6 worm cellular contexts compared by ENCODE assay signal in genomic region chrV:16594514-16594913, ce11.
TF ChIP-seq lines count a peak whose summit lies in the region.

No protein-coding gene starts in this region.

TF ChIP-seq in whole organism, L1 larva, 84 proteins besides CTCF, POLR2A, EP300 and RAD21:
- no peak for TF ChIP-seq C34B4.2 (tag; optimal IDR thresholded peaks at IDR 0.05; lab: Kevin White, UChicago)
- TF ChIP-seq lin-15B (tag; optimal IDR thresholded peaks at IDR 0.05; lab: Kevin White, UChicago), result no peak
- TF ChIP-seq nhr-19 (GFP tag; conservative IDR thresholded peaks at IDR 0.05; lab: Robert Waterston, UW), result peak; percentile 48
- peak; percentile 16 for TF ChIP-seq lsy-2 (tag; optimal IDR thresholded peaks at IDR 0.05; lab: Kevin White, UChicago)
- TF ChIP-seq lir-3 (tag; optimal IDR thresholded peaks at IDR 0.05; lab: Kevin White, UChicago; ENCODE audit: poor library complexity), result peak; percentile 12
- peak; percentile 41 for TF ChIP-seq lin-14 (GFP tag; optimal IDR thresholded peaks at IDR 0.05; lab: Kevin White, UChicago)
- peak; percentile 60 for TF ChIP-seq nhr-71 (tag; optimal IDR thresholded peaks at IDR 0.05; lab: Kevin White, UChicago)
- no peak for TF ChIP-seq unc-98 (GFP tag; IDR thresholded peaks at IDR 0.05; lab: Robert Waterston, UW)
- peak; percentile 30 for TF ChIP-seq snu-23 (GFP tag; optimal IDR thresholded peaks at IDR 0.05; lab: Kevin White, UChicago)
- TF ChIP-seq elt-3 (tag; optimal IDR thresholded peaks at IDR 0.05; lab: Kevin White, UChicago), result peak in 1 of 6 experiments; percentile 47
- peak; percentile 24 for TF ChIP-seq blmp-1 (tag; optimal IDR thresholded peaks at IDR 0.05; lab: Kevin White, UChicago)
- peak; percentile 68 for TF ChIP-seq rnt-1 (tag; optimal IDR thresholded peaks at IDR 0.05; lab: Kevin White, UChicago)
TF ChIP-seq in whole organism, L1 larva: peak in this region for 9.

TF ChIP-seq in whole organism, L2 larva, 48 proteins besides CTCF, POLR2A, EP300 and RAD21:
- no peak for TF ChIP-seq nhr-77 (tag; optimal IDR thresholded peaks at IDR 0.05; lab: Kevin White, UChicago)
- TF ChIP-seq sma-3 (GFP tag; optimal IDR thresholded peaks at IDR 0.05; lab: Kevin White, UChicago), result no peak
- peak; percentile 14 for TF ChIP-seq sma-9 (GFP tag; optimal IDR thresholded peaks at IDR 0.05; lab: Kevin White, UChicago)
- TF ChIP-seq sma-9 (tag; optimal IDR thresholded peaks at IDR 0.05; lab: Kevin White, UChicago), result no peak
- TF ChIP-seq nhr-129 (tag; optimal IDR thresholded peaks at IDR 0.05; lab: Kevin White, UChicago), result peak; percentile 50
- peak; percentile 7 for TF ChIP-seq ztf-4 (tag; optimal IDR thresholded peaks at IDR 0.05; lab: Kevin White, UChicago)
- TF ChIP-seq C34F6.9 (tag; optimal IDR thresholded peaks at IDR 0.05; lab: Kevin White, UChicago), result peak; percentile 11
TF ChIP-seq in whole organism, L2 larva: peak in this region for 4.

TF ChIP-seq in whole organism, L3 larva, 47 proteins besides CTCF, POLR2A, EP300 and RAD21:
- TF ChIP-seq nfya-1 (tag; optimal IDR thresholded peaks at IDR 0.05; lab: Kevin White, UChicago; ENCODE audit: insufficient read depth) (peak; percentile 5), nhr-43 (tag; optimal IDR thresholded peaks at IDR 0.05; lab: Kevin White, UChicago; ENCODE audit: poor library complexity, severe bottlenecking) (peak; percentile 53), ama-1 (optimal IDR thresholded peaks at IDR 0.05; lab: Kevin White, UChicago) (peak; percentile 42), nhr-25 (tag; optimal IDR thresholded peaks at IDR 0.05; lab: Kevin White, UChicago) (no peak), fkh-2 (tag; optimal IDR thresholded peaks at IDR 0.05; lab: Kevin White, UChicago) (no peak), ceh-28 (tag; optimal IDR thresholded peaks at IDR 0.05; lab: Kevin White, UChicago) (peak; percentile 7)

TF ChIP-seq in whole organism, L4 larva, 104 proteins besides CTCF, POLR2A, EP300 and RAD21:
- TF ChIP-seq lin-13 (GFP tag; optimal IDR thresholded peaks at IDR 0.05; lab: Kevin White, UChicago) (no peak), daf-16 (GFP tag; optimal IDR thresholded peaks at IDR 0.05; lab: Kevin White, UChicago) (no peak), daf-16 (tag; optimal IDR thresholded peaks at IDR 0.05; lab: Kevin White, UChicago) (peak; percentile 33), hlh-11 (tag; optimal IDR thresholded peaks at IDR 0.05; lab: Kevin White, UChicago) (peak; percentile 68), dmd-6 (GFP tag; IDR thresholded peaks at IDR 0.05; lab: Robert Waterston, UW) (peak; percentile 41; the same call in 1 of the 2 replicates), daf-12 (tag; optimal IDR thresholded peaks at IDR 0.05; lab: Kevin White, UChicago) (no peak), dmd-9 (GFP tag; IDR thresholded peaks at IDR 0.05; lab: Robert Waterston, UW) (no peak), lsy-2 (tag; optimal IDR thresholded peaks at IDR 0.05; lab: Kevin White, UChicago) (peak in 1 of 2 experiments; percentile 11), pqm-1 (tag; optimal IDR thresholded peaks at IDR 0.05; lab: Kevin White, UChicago) (no peak), hlh-30 (tag; optimal IDR thresholded peaks at IDR 0.05; lab: Kevin White, UChicago; ENCODE audit: insufficient read depth) (peak; percentile 80), mes-2 (tag; optimal IDR thresholded peaks at IDR 0.05; lab: Kevin White, UChicago; ENCODE audit: poor library complexity, severe bottlenecking) (peak; percentile 0), lin-39 (tag; optimal IDR thresholded peaks at IDR 0.05; lab: Kevin White, UChicago) (no peak), dmd-8 (GFP tag; IDR thresholded peaks at IDR 0.05; lab: Robert Waterston, UW) (no peak), zfp-3 (GFP tag; conservative IDR thresholded peaks at IDR 0.05; lab: Robert Waterston, UW) (0 out of 2 replicates have a peak, but pooled peaks have one; percentile 13), nhr-77 (tag; optimal IDR thresholded peaks at IDR 0.05; lab: Kevin White, UChicago) (peak; percentile 24), ceh-20 (GFP tag; IDR thresholded peaks at IDR 0.05; lab: Robert Waterston, UW) (no peak), dve-1 (tag; optimal IDR thresholded peaks at IDR 0.05; lab: Kevin White, UChicago; ENCODE audit: insufficient read depth) (peak; percentile 32)

TF ChIP-seq in whole organism, mixed stage, embryonic, 35 proteins besides CTCF, POLR2A, EP300 and RAD21:
- TF ChIP-seq drap-1 (GFP tag; optimal IDR thresholded peaks at IDR 0.05; lab: Kevin White, UChicago) (no peak), hlh-1 (tag; optimal IDR thresholded peaks at IDR 0.05; lab: Kevin White, UChicago) (peak; percentile 29), mab-5 (tag; optimal IDR thresholded peaks at IDR 0.05; lab: Kevin White, UChicago) (no peak)

TF ChIP-seq in whole organism, young adult, 124 proteins besides CTCF, POLR2A, EP300 and RAD21:
- TF ChIP-seq him-1 (tag; optimal IDR thresholded peaks at IDR 0.05; lab: Kevin White, UChicago) (no peak), pbrm-1 (GFP tag; IDR thresholded peaks at IDR 0.05; lab: Robert Waterston, UW) (peak; percentile 25; the same call in 1 of the 2 replicates), F52B5.7 (tag; optimal IDR thresholded peaks at IDR 0.05; lab: Kevin White, UChicago) (no peak), egl-18 (GFP tag; IDR thresholded peaks at IDR 0.05; lab: Robert Waterston, UW) (no peak), bed-1 (GFP tag; IDR thresholded peaks at IDR 0.05; lab: Robert Waterston, UW) (no peak), egrh-3 (GFP tag; IDR thresholded peaks at IDR 0.05; lab: Robert Waterston, UW) (no peak), xnd-1 (tag; optimal IDR thresholded peaks at IDR 0.05; lab: Kevin White, UChicago) (no peak), nhr-80 (tag; optimal IDR thresholded peaks at IDR 0.05; lab: Kevin White, UChicago) (peak; percentile 20), K11D2.4 (GFP tag; IDR thresholded peaks at IDR 0.05; lab: Robert Waterston, UW) (0 out of 2 replicates have a peak, but pooled peaks have one; percentile 8), ccch-3 (GFP tag; optimal IDR thresholded peaks at IDR 0.05; lab: Kevin White, UChicago) (no peak), lin-26 (GFP tag; IDR thresholded peaks at IDR 0.05; lab: Robert Waterston, UW) (no peak), cebp-2 (GFP tag; IDR thresholded peaks at IDR 0.05; lab: Robert Waterston, UW) (no peak), lin-35 (GFP tag; optimal IDR thresholded peaks at IDR 0.05; lab: Kevin White, UChicago) (no peak), sea-2 (GFP tag; IDR thresholded peaks at IDR 0.05; lab: Robert Waterston, UW) (no peak), mes-4 (tag; optimal IDR thresholded peaks at IDR 0.05; lab: Kevin White, UChicago) (no peak), somi-1 (GFP tag; optimal IDR thresholded peaks at IDR 0.05; lab: Kevin White, UChicago) (no peak), attf-5 (GFP tag; optimal IDR thresholded peaks at IDR 0.05; lab: Kevin White, UChicago) (no peak), Y53F4B.3 (GFP tag; IDR thresholded peaks at IDR 0.05; lab: Robert Waterston, UW) (no peak)
